Worm (Caenorhabditis elegans) whole organism, midembryonic: ENCODE data around the gene M176.5.
A peak's percentile ranks its signal among the peaks of the same experiment; 100 is the strongest.

Source experiments
- T22C8.4 ChIP-seq: fragments of 200-800 bp; sonication (Bioruptor generic); IDR thresholded peaks from 2 replicates; pipeline ENCODE4 v1.3.6; 2022; ENCODE audit warnings: missing genetic modification characterization, missing compliant biosample characterization
- cog-1 ChIP-seq: sonication (generic microtip); optimal IDR thresholded peaks from 2 replicates; lab custom pipeline; 2016; ENCODE audit warnings: missing genetic modification characterization, missing compliant biosample characterization
- flt-1 ChIP-seq: fragments of 200-800 bp; sonication (Bioruptor generic); IDR thresholded peaks from 2 replicates; pipeline ENCODE4 v1.3.6; 2022; ENCODE audit warnings: missing genetic modification characterization, missing compliant biosample characterization
- klf-2 ChIP-seq: fragments of 200-800 bp; sonication (Bioruptor generic); conservative IDR thresholded peaks from 2 replicates; pipeline ENCODE4 v1.3.6; 2022; ENCODE audit warnings: missing genetic modification reagents, missing genetic modification characterization, missing compliant biosample characterization
- med-1 ChIP-seq: sonication (generic microtip); optimal IDR thresholded peaks from 2 replicates; lab custom pipeline; 2017; ENCODE audit warnings: missing genetic modification characterization, mild to moderate bottlenecking, missing compliant biosample characterization, antibody characterized with exemption, missing genetic modification reagents; ENCODE audit not compliant: insufficient read depth
- ref-1 ChIP-seq: fragments of 200-800 bp; sonication (Bioruptor generic); conservative IDR thresholded peaks from 2 replicates; pipeline ENCODE4 v1.3.6; 2022; ENCODE audit warnings: missing genetic modification reagents, missing genetic modification characterization, missing compliant biosample characterization
- tab-1 ChIP-seq: fragments of 200-800 bp; sonication (Bioruptor generic); IDR thresholded peaks from 2 replicates; pipeline ENCODE4 v1.3.6; 2022; ENCODE audit warnings: missing genetic modification characterization, missing compliant biosample characterization
- ztf-23 ChIP-seq: fragments of 200-800 bp; sonication (Bioruptor generic); IDR thresholded peaks from 2 replicates; pipeline ENCODE4 v1.3.6; 2022; ENCODE audit warnings: missing genetic modification reagents, missing genetic modification characterization, missing compliant biosample characterization
- ztf-29 ChIP-seq: fragments of 200-800 bp; sonication (Bioruptor generic); IDR thresholded peaks from 2 replicates; pipeline ENCODE4 v1.3.6; 2022; ENCODE audit warnings: missing genetic modification reagents, missing genetic modification characterization, missing compliant biosample characterization

M176.5 gene

DNA sequence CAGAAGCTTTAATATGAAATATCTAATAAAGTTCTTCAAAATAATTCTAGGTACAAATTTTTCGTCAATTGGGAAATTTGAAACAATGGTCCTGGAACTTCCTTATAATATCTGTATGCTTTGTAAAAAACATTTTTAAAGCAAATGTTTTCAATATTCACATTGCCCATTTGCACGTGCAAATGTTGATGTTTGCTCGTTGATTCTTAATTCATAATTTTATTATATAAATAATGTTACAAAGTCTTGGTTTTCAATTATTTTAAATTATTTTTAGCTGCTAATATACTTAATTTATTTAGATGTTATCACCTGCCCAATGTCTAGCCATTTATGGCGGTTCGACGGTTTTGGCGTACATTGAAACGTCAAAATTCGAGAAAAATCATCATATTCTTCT, 5.6 kb downstream of the M176.5 start, which contains the start of gene M176.11:
Gene M176.11 (plus strand): TSS at position 301 of the 400 bp plus-strand sequence.
- no peak for TF ChIP-seq tab-1 (GFP tag; lab: Robert Waterston, UW)
- no peak for TF ChIP-seq flt-1 (GFP tag; lab: Robert Waterston, UW)
- TF ChIP-seq cog-1 (tag; lab: Kevin White, UChicago) = no peak
- no peak for TF ChIP-seq T22C8.4 (GFP tag; lab: Robert Waterston, UW)
- TF ChIP-seq med-1 (GFP tag; lab: Kevin White, UChicago) = no peak
- no peak for TF ChIP-seq klf-2 (GFP tag; lab: Robert Waterston, UW)
- TF ChIP-seq ztf-29 = no peak
- TF ChIP-seq ztf-23 = no peak
- TF ChIP-seq ref-1 (GFP tag; lab: Robert Waterston, UW) = no peak

DNA sequence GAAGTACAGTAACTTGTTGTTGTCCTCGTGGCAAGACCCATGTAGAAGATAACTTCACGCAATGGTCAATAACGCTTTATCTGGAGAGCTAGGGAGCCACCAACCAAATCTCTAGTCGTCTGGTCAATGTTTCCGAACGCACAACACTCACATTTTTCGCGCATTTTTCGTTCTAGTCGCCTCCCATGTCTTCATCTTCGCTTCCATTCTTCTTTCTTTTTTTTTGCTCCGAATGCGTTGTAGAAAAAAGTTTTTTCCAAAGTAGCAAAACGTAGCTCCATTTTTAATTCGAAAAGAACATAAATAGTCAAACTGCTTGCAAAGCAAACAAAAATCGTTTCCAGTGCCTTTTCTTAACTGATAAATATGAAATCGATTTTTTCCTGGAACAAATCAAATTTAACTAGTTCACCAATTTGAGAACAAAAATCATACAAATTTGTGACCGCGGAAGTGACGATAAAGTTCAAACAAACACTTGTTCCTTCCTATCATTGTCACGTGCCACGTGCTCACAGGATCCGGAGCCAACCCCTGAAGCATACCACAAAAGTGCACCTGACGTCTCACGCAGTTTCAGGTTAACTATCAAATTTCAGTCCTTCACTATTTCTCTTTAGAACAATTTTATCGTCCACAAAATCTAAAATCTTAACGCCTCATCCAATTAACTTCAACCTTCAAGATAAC, 8.6 kb downstream of the M176.5 start:
- no peak for TF ChIP-seq tab-1 (GFP tag; lab: Robert Waterston, UW)
- no peak for TF ChIP-seq klf-2 (GFP tag; lab: Robert Waterston, UW)
- TF ChIP-seq med-1 (GFP tag; lab: Kevin White, UChicago) = no peak

DNA sequence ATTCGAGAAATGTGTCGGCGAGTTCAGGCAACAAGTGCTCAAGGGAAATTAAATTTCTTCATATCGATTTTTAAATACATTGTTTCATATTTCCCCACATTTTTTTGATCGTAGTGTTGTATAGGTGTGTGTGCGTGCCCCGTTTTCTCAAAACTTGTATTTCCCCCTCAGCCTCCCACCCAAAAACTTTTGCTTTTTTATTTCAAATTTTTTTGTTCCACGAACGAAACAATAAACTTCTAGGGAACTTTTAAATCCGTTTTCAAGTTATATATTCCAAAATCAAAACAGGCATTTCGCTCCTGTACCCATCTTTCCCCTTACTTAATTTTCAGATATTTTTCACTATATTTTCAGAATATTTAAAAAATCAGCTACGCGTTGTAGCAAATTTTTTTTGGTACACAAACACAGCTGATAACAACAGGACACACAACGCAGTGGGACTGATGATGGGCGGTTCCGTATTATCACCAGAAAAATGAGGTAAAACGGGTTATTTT, 9.4 kb downstream of the M176.5 start, which contains the start of the genes M176.4 and M176.16:
Gene M176.4 (plus strand): TSS at position 301 of the 503 bp plus-strand sequence.
Gene M176.16 (plus strand): TSS at position 453 of the 503 bp plus-strand sequence.
- no peak for TF ChIP-seq ztf-29
- no peak for TF ChIP-seq cog-1 (tag; lab: Kevin White, UChicago)
- TF ChIP-seq flt-1 (GFP tag; lab: Robert Waterston, UW) = no peak
- TF ChIP-seq klf-2 (GFP tag; lab: Robert Waterston, UW) = no peak
- TF ChIP-seq ref-1 (GFP tag; lab: Robert Waterston, UW) = no peak
- no peak for TF ChIP-seq ztf-23
- no peak for TF ChIP-seq med-1 (GFP tag; lab: Kevin White, UChicago)

DNA sequence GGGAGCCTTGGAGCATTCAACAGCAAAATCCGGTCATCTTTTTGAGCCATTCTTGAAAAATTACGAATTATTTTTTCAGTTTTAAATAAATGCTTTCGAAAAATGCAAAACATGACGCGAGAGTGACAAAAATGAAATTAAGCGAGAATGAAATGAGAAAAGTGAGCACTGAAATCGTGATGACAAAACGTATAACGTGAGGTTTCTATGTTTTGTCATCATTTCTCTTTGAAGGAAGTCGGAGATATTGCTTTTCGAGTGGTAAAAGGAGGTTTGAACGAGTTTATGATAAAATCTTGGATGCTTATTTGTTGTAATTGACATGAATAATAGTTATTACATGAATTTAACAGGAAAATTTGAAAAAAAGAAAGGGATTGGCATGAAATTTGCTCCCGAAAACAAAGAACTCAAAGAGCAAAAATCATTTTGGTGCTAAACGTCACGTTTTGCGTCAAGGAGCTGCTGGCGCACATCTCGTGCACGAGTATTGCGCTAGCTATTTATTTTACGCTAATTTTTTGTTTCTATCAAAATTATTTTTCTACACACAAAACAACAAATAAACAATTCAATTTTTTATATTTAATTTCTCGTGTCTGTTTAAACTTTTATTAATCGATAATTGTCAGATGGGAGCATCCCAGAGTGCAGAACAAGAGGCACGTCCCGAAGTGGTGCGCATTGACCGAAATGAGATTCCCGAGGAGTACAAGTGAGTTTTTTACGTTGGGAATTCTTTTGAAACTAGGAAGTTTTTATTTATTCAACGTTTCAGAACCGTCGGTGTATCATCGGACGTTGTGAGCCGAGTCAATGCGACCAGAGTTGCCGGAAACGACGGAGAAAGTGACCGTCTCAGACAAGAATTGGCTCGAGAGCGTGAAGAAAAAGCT, 10.9 kb downstream of the M176.5 start, which contains the start of the genes gss-1 and chch-3:
Gene gss-1 (minus strand): TSS at position 51 of the 896 bp plus-strand sequence.
Gene chch-3 (plus strand): TSS at position 633 of the 896 bp plus-strand sequence.
- no peak for TF ChIP-seq ref-1 (GFP tag; lab: Robert Waterston, UW)
- no peak for TF ChIP-seq ztf-29
- TF ChIP-seq cog-1 (tag; lab: Kevin White, UChicago) = peak; percentile 31
- TF ChIP-seq T22C8.4 (GFP tag; lab: Robert Waterston, UW) = no peak

DNA sequence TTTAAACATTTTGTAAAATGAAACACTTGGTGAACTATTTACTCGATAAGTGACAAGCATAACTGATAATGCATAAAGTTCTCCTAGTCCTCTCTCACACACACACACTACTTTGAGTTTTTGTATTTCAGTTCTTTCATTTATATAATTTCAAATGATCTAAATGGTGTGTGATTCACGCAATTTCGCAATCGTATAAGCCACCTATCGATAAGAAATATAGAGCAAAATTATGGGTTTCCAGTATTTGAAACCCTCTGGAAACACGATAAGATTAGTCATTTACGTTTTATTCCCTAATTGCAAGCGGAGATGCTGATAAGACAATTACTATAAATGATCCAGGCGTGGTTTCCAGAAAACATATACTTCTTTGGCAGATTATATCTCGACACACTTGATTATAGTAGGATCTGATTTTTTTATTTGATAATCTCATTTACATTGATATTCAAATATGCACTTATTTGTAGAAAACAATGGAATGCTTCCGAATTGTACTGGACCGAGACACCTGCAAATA, 15.4 kb downstream of the M176.5 start, which contains the start of gene arrd-3:
Gene arrd-3 (plus strand): TSS at position 473 of the 523 bp plus-strand sequence.
- TF ChIP-seq ztf-23 = no peak
- no peak for TF ChIP-seq flt-1 (GFP tag; lab: Robert Waterston, UW)
- TF ChIP-seq ref-1 (GFP tag; lab: Robert Waterston, UW) = no peak
- no peak for TF ChIP-seq T22C8.4 (GFP tag; lab: Robert Waterston, UW)
- TF ChIP-seq cog-1 (tag; lab: Kevin White, UChicago) = no peak
- no peak for TF ChIP-seq med-1 (GFP tag; lab: Kevin White, UChicago)
- TF ChIP-seq klf-2 (GFP tag; lab: Robert Waterston, UW) = no peak
- no peak for TF ChIP-seq ztf-29
- TF ChIP-seq tab-1 (GFP tag; lab: Robert Waterston, UW) = no peak

DNA sequence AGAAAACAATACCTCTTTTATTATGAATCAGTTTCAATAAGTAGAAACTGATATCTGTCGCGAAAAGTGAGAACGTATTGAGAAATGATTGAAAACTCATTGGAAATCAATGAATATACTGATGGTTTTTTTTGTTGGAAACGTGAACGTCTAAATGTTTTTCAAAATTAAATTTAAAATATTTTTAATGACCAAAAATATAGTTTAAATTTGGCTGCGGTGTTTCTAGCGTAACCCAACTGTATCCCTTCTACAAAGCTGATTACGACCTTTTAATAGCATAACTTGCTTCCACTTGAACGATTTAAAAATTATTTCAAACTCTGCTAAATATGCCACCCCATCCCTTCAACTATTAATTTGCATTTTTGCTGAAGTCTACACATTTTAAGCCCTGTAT, 16.0 kb downstream of the M176.5 start, which contains the start of gene M176.9:
Gene M176.9 (minus strand): TSS at position 101 of the 400 bp plus-strand sequence.
- no peak for TF ChIP-seq ztf-29
- no peak for TF ChIP-seq med-1 (GFP tag; lab: Kevin White, UChicago)
- TF ChIP-seq ref-1 (GFP tag; lab: Robert Waterston, UW) = no peak
- TF ChIP-seq tab-1 (GFP tag; lab: Robert Waterston, UW) = no peak
- no peak for TF ChIP-seq ztf-23
- no peak for TF ChIP-seq T22C8.4 (GFP tag; lab: Robert Waterston, UW)
- no peak for TF ChIP-seq cog-1 (tag; lab: Kevin White, UChicago)
- no peak for TF ChIP-seq klf-2 (GFP tag; lab: Robert Waterston, UW)
- no peak for TF ChIP-seq flt-1 (GFP tag; lab: Robert Waterston, UW)

DNA sequence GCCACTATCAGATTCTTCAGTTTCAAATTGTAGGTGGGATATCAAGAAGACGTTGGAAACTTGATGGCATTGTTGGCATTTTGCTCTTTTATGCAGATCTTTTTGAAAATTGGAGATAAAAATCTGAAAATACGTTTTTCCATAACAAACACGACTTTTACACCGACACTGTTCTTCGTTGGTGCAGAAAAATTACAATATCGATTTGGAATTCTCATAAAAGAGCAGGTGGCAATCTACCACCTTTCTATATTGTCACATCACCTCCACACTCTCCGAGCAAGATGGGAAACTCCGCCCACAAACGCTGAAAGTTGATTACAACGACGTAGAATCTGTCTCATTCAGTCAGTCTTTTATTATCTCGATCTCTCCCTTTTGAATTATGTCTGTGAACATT, 20.1 kb downstream of the M176.5 start, which contains the start of gene arrd-2:
Gene arrd-2 (plus strand): TSS at position 301 of the 400 bp plus-strand sequence.
- no peak for TF ChIP-seq ztf-23
- no peak for TF ChIP-seq klf-2 (GFP tag; lab: Robert Waterston, UW)
- TF ChIP-seq cog-1 (tag; lab: Kevin White, UChicago) = no peak
- no peak for TF ChIP-seq tab-1 (GFP tag; lab: Robert Waterston, UW)
- TF ChIP-seq flt-1 (GFP tag; lab: Robert Waterston, UW) = no peak
- TF ChIP-seq med-1 (GFP tag; lab: Kevin White, UChicago) = no peak
- no peak for TF ChIP-seq T22C8.4 (GFP tag; lab: Robert Waterston, UW)
- TF ChIP-seq ref-1 (GFP tag; lab: Robert Waterston, UW) = no peak
- TF ChIP-seq ztf-29 = no peak

DNA sequence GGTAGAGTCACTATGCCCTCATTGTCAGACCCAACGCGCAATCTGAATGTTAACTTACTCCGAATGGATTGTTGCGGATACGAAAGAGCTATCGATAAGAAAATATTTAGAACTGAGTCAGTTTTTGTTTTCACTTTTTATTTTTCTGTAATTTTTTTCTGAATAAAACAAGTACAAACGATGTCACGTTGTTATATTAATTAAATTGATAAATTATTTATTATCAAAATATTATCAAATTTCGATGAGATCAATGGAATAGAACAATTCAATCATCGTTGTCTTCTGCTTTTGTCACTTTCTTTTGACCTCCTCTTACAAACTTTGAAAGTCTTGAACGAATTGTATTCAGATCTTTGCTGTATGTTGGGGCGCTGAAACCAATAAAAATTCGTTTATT, 20.5 kb downstream of the M176.5 start, which contains the start of gene mpz-6:
Gene mpz-6 (minus strand): TSS at position 101 of the 400 bp plus-strand sequence.
- TF ChIP-seq klf-2 (GFP tag; lab: Robert Waterston, UW) (no peak), ztf-23 (no peak), ref-1 (GFP tag; lab: Robert Waterston, UW) (no peak), cog-1 (tag; lab: Kevin White, UChicago) (no peak), ztf-29 (no peak), tab-1 (GFP tag; lab: Robert Waterston, UW) (no peak), T22C8.4 (GFP tag; lab: Robert Waterston, UW) (no peak), med-1 (GFP tag; lab: Kevin White, UChicago) (no peak)
